Fruit fly (Drosophila melanogaster): ENCODE measurements around the gene hng3.

The hng3 gene

DNA sequence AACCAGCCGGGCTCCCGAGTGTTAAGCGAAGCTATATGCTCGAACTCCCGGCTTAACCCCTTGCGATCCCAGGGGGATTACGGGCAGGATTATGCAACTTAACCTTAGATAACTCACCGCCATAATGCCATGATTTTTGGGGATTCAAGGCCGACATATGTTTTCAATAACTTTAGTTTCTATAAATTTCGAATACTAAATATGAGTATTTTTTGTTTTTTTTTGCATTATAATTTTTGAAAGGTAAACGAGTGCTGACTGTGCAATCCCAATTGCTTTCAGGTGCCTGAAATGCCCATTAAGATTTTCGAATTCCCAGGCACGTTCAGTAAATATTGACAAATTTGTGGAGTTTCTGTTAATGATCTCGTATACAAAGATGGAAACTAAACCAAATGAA is at the start of gene hng3:
TSS of gene hng3 (minus strand) at position 231 of the 400 bp plus-strand sequence.
- no peak for TF ChIP-seq br (GFP tag; optimal IDR thresholded peaks at IDR 0.05)
- TF ChIP-seq dmrt93B (GFP tag; optimal IDR thresholded peaks at IDR 0.05) = no peak
- TF ChIP-seq CG9705 (GFP tag; optimal IDR thresholded peaks at IDR 0.05) = no peak
- TF ChIP-seq Sp1 (GFP tag; optimal IDR thresholded peaks at IDR 0.05) = no peak
- no peak for TF ChIP-seq usp (GFP tag; optimal IDR thresholded peaks at IDR 0.05)
- no peak for TF ChIP-seq Mio (GFP tag; optimal IDR thresholded peaks at IDR 0.05)
- TF ChIP-seq Hr83 (GFP tag; optimal IDR thresholded peaks at IDR 0.05; ENCODE audit: poor library complexity, severe bottlenecking) = no peak
- no peak for TF ChIP-seq Vsx2 (GFP tag; optimal IDR thresholded peaks at IDR 0.05; ENCODE audit: partially characterized antibody)
- TF ChIP-seq tai (GFP tag; optimal IDR thresholded peaks at IDR 0.05) = no peak
- no peak for TF ChIP-seq Dfd (GFP tag; optimal IDR thresholded peaks at IDR 0.05)
- TF ChIP-seq Myc (optimal IDR thresholded peaks at IDR 0.05) = no peak
- no peak for TF ChIP-seq sage (GFP tag; optimal IDR thresholded peaks at IDR 0.05)
- no peak for TF ChIP-seq fru (GFP tag; optimal IDR thresholded peaks at IDR 0.05)
- no peak for TF ChIP-seq Abd-B (GFP tag; optimal IDR thresholded peaks at IDR 0.05)
- TF ChIP-seq foxo (GFP tag; optimal IDR thresholded peaks at IDR 0.05) = no peak

DNA sequence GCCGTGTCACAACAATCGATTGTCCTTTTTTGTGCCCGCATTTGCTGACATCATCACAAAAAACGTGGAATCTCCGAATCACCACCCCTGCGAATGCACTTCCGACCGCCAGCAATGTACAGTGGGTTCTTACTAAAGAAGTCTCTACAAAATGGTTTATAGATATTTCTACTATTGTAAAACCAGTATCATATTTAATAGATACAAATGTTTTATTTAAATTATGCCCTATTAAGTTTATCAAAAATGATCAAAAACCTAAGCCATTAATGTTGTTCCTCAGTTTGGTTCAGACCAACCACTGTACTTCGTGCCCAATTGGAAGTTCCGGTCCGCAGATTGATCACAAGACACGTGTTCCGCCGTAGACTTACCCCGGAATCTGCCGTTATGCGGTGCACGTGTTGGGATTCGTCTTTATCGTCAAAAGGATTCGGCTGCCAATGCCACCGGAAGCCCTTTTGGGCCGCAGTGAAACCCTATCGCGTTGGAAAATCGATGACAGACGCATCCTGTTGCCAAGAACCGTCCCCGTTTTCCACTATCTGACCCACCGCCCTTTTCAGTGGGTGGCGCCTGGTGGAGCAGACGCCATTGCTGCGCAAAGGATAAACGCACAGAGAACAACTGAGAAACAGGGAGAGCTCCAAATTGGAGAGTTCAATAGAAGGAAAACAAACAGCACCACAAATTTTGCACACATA is 49.4 kb upstream of the hng3 start:
- TF ChIP-seq ey (GFP tag; optimal IDR thresholded peaks at IDR 0.05) = peak; percentile 45
- peak; percentile 43 for TF ChIP-seq HLH106 (tag; optimal IDR thresholded peaks at IDR 0.05)
- no peak for TF ChIP-seq dl (GFP tag; optimal IDR thresholded peaks at IDR 0.05; ENCODE audit: insufficient read depth in 1 of 2, partially characterized antibody in 2 of 2)
- TF ChIP-seq OdsH (GFP tag; optimal IDR thresholded peaks at IDR 0.05) = peak; percentile 45
- TF ChIP-seq woc (GFP tag; optimal IDR thresholded peaks at IDR 0.05) = peak; percentile 24
- TF ChIP-seq Sp1 (GFP tag; optimal IDR thresholded peaks at IDR 0.05) = peak; percentile 51
- peak; percentile 62 for TF ChIP-seq fru (GFP tag; optimal IDR thresholded peaks at IDR 0.05)
- TF ChIP-seq h (GFP tag; optimal IDR thresholded peaks at IDR 0.05) = peak; percentile 58
- TF ChIP-seq Hr83 (GFP tag; optimal IDR thresholded peaks at IDR 0.05; ENCODE audit: poor library complexity, severe bottlenecking) = no peak
- no peak for TF ChIP-seq br (GFP tag; optimal IDR thresholded peaks at IDR 0.05)
- no peak for TF ChIP-seq dmrt93B (GFP tag; optimal IDR thresholded peaks at IDR 0.05)
- TF ChIP-seq foxo (GFP tag; optimal IDR thresholded peaks at IDR 0.05) = peak in 1 of 2 experiments; percentile 61
- peak; percentile 18 for TF ChIP-seq psq (GFP tag; optimal IDR thresholded peaks at IDR 0.05)
- peak; percentile 49 for TF ChIP-seq rgr (GFP tag; optimal IDR thresholded peaks at IDR 0.05)

DNA sequence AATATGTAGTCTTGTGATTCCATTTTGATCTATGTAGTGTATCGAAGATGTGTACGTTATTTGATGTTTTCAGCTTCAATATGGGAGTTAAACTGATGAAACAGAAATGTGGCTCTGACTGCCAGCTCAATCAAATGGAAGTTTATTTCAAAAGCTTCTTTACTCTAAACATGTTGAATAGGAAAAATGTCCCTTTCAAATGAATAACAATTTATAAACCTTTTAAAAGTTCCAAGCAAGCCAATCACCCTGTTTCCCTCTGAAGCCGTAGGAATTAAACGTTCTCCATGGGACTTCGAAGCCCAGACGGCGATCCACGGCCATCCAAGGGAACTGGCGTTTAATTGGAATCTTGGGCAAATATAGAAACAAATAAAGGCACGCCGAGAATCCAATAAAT is 48.7 kb upstream of the hng3 start, which contains the start of gene CG13898:
TSS of gene CG13898 (minus strand) at position 101 of the 400 bp plus-strand sequence.
- TF ChIP-seq Jra (GFP tag; optimal IDR thresholded peaks at IDR 0.05) (no peak), Vsx2 (GFP tag; optimal IDR thresholded peaks at IDR 0.05; ENCODE audit: partially characterized antibody) (no peak), OdsH (GFP tag; optimal IDR thresholded peaks at IDR 0.05) (no peak), GATAd (GFP tag; optimal IDR thresholded peaks at IDR 0.05) (no peak), woc (GFP tag; optimal IDR thresholded peaks at IDR 0.05) (no peak), CG9705 (GFP tag; optimal IDR thresholded peaks at IDR 0.05) (no peak), Mio (GFP tag; optimal IDR thresholded peaks at IDR 0.05) (no peak)

DNA sequence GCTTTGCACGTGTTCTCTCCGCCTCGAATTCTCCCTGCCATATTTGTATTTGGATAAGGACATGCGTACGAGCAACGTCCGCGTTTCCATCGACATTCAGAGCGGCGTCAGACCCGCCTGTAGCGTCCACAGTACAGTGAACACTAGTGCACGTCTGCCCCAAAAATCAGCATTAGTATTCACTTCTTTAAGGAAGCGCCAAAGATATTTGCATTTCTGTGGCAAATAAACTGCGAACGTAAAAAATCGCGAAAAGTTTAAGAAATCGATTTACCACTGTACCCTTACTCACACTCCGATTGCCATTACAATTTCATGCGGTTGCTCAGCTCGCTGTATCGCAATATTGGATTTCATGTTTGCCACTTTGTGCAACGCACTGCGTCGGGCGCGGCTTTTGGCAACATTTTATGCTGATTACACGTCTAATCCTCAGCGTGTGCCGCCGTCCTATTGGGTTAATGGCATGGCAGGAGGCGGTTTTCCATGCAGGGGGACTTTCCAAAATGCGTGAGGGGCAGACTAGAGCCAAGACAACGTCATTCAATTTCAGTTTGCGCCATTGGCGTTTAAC is 47.5 kb upstream of the hng3 start:
- TF ChIP-seq Abd-B (GFP tag; optimal IDR thresholded peaks at IDR 0.05) (no peak), dmrt93B (GFP tag; optimal IDR thresholded peaks at IDR 0.05) (peak; percentile 93), Vsx2 (GFP tag; optimal IDR thresholded peaks at IDR 0.05; ENCODE audit: partially characterized antibody) (no peak), rgr (GFP tag; optimal IDR thresholded peaks at IDR 0.05) (peak; percentile 97), Dfd (GFP tag; optimal IDR thresholded peaks at IDR 0.05) (no peak), Hnf4 (GFP tag; optimal IDR thresholded peaks at IDR 0.05) (peak; percentile 98), Jra (GFP tag; optimal IDR thresholded peaks at IDR 0.05) (peak; percentile 95), CrebA (GFP tag; optimal IDR thresholded peaks at IDR 0.05; ENCODE audit: borderline replicate concordance) (peak; percentile 73), psq (GFP tag; optimal IDR thresholded peaks at IDR 0.05) (peak; percentile 92), h (GFP tag; optimal IDR thresholded peaks at IDR 0.05) (peak; percentile 97), pan (optimal IDR thresholded peaks at IDR 0.05) (no peak), CG32264 (GFP tag; optimal IDR thresholded peaks at IDR 0.05) (peak; percentile 94), tai (GFP tag; optimal IDR thresholded peaks at IDR 0.05) (peak; percentile 97), woc (GFP tag; optimal IDR thresholded peaks at IDR 0.05) (peak; percentile 91), GATAd (GFP tag; optimal IDR thresholded peaks at IDR 0.05) (peak; percentile 78), HLH106 (tag; optimal IDR thresholded peaks at IDR 0.05) (peak; percentile 96), OdsH (GFP tag; optimal IDR thresholded peaks at IDR 0.05) (peak; percentile 96), usp (GFP tag; optimal IDR thresholded peaks at IDR 0.05) (no peak), Sp1 (GFP tag; optimal IDR thresholded peaks at IDR 0.05) (peak; percentile 94), Rel (GFP tag; optimal IDR thresholded peaks at IDR 0.05) (peak; percentile 68), Rel (tag; optimal IDR thresholded peaks at IDR 0.05) (peak; percentile 84), foxo (GFP tag; optimal IDR thresholded peaks at IDR 0.05) (peak; percentile 76 to 98), fru (GFP tag; optimal IDR thresholded peaks at IDR 0.05) (peak; percentile 95), dl (GFP tag; optimal IDR thresholded peaks at IDR 0.05; ENCODE audit: insufficient read depth in 1 of 2, partially characterized antibody in 2 of 2) (no peak), Hr83 (GFP tag; optimal IDR thresholded peaks at IDR 0.05; ENCODE audit: poor library complexity, severe bottlenecking) (peak; percentile 90), Hr78 (GFP tag; optimal IDR thresholded peaks at IDR 0.05) (no peak), N (GFP tag; optimal IDR thresholded peaks at IDR 0.05) (no peak), brk (GFP tag; optimal IDR thresholded peaks at IDR 0.05) (peak; percentile 92), sv (GFP tag; optimal IDR thresholded peaks at IDR 0.05) (peak; percentile 75), Dif (GFP tag; optimal IDR thresholded peaks at IDR 0.05; ENCODE audit: partially characterized antibody) (no peak), dsf (GFP tag; optimal IDR thresholded peaks at IDR 0.05; ENCODE audit: borderline replicate concordance) (peak; percentile 87), ey (GFP tag; optimal IDR thresholded peaks at IDR 0.05) (peak; percentile 97), sage (GFP tag; optimal IDR thresholded peaks at IDR 0.05) (peak; percentile 94), Myc (optimal IDR thresholded peaks at IDR 0.05) (no peak)
